Worm (Caenorhabditis elegans) whole organism, L4/young adult: Measurements from ENCODE around the gene W05H9.4.

Experiments
- W03F9.2 ChIP-seq: fragments of 150-350 bp; optimal IDR thresholded peaks from 2 replicates; lab custom pipeline; 2014; ENCODE audit warnings: missing biosample characterization, missing genetic modification characterization
- dao-5 ChIP-seq: sonication (generic microtip); optimal IDR thresholded peaks from 2 replicates; lab custom pipeline; 2016; ENCODE audit warnings: missing genotype, missing genetic modification characterization, moderate library complexity, missing compliant biosample characterization
- him-1 ChIP-seq: sonication (generic microtip); optimal IDR thresholded peaks from 2 replicates; lab custom pipeline; 2016; ENCODE audit warnings: missing genotype, missing genetic modification reagents, missing genetic modification characterization, missing compliant biosample characterization

DNA sequence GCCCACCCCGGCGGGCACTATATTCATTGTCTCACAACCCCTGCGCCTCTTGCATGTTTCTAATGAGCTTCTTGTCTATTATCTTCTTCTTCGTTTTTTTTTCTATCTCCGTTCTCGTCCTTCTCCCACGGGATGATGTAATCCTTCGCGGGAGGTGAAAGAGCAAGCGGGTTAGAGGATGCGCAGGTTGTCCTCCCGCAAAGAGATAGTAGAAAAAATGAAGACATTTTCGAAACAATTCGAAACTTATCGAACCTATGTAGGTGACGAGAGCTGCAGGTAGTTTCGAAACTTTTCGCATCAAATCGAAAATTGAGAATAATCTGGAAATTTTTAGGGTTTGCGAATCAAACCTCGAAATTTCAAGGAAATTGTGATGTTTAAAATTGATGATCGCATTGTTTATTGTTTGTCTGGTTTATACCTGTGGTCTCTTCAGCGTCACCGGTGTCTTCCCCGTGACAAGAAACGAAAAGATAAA, 13.1 kb upstream of the W05H9.4 start:
- no peak for TF ChIP-seq him-1 (tag; lab: Kevin White, UChicago)
- no peak for TF ChIP-seq dao-5 (tag; lab: Kevin White, UChicago)
- no peak for TF ChIP-seq W03F9.2 (tag; lab: Kevin White, UChicago)
